Worm (Caenorhabditis elegans): ENCODE measurements around the gene F10A3.12.

ce11 chrV:16204888-16205287 lies 41.1 kb downstream of the F10A3.12 start, which contains the start of gene irld-26:
- no peak for TF ChIP-seq elt-3 (tag; optimal IDR thresholded peaks at IDR 0.05)
- no peak for TF ChIP-seq nhr-76 (tag; optimal IDR thresholded peaks at IDR 0.05)
- TF ChIP-seq nhr-12 (tag; optimal IDR thresholded peaks at IDR 0.05) = no peak
- TF ChIP-seq ces-1 (GFP tag; optimal IDR thresholded peaks at IDR 0.05) = no peak
- TF ChIP-seq zip-8 (tag; optimal IDR thresholded peaks at IDR 0.05) = no peak
- TF ChIP-seq drap-1 (GFP tag; optimal IDR thresholded peaks at IDR 0.05) = no peak
- TF ChIP-seq unc-120 (tag; optimal IDR thresholded peaks at IDR 0.05; ENCODE audit: poor library complexity, severe bottlenecking) = no peak
- TF ChIP-seq nhr-28 (tag; optimal IDR thresholded peaks at IDR 0.05) = no peak
- TF ChIP-seq unc-39 (tag; optimal IDR thresholded peaks at IDR 0.05) = no peak
- TF ChIP-seq ztf-11 (tag; optimal IDR thresholded peaks at IDR 0.05) = no peak
- TF ChIP-seq lsy-2 (tag; optimal IDR thresholded peaks at IDR 0.05) = no peak
- TF ChIP-seq elt-1 (tag; optimal IDR thresholded peaks at IDR 0.05; ENCODE audit: borderline replicate concordance, insufficient read depth) = no peak
- no peak for TF ChIP-seq mep-1 (tag; optimal IDR thresholded peaks at IDR 0.05)
- no peak for TF ChIP-seq hlh-1 (tag; optimal IDR thresholded peaks at IDR 0.05)

Data from whole organism, mixed stage, embryonic.